Fruit fly (Drosophila melanogaster) whole organism, prepupa: ENCODE data around the gene VhaPPA1-2.

Experiments
- CG32006 ChIP-seq: fragments of 200-800 bp; sonication (Bioruptor generic); optimal IDR thresholded peaks from 3 replicates; lab custom pipeline; 2017; ENCODE audit warnings: missing biosample characterization, mild to moderate bottlenecking, missing genetic modification characterization
- Eip93F ChIP-seq: fragments of 200-800 bp; sonication (Bioruptor generic); optimal IDR thresholded peaks from 2 replicates; lab custom pipeline; 2016; ENCODE audit warnings: missing biosample characterization, mild to moderate bottlenecking, missing genetic modification characterization
- Hr4 ChIP-seq: fragments of 200-800 bp; sonication (Bioruptor generic); optimal IDR thresholded peaks from 3 replicates; lab custom pipeline; 2016; ENCODE audit warnings: missing biosample characterization, missing genetic modification characterization
- Lpt ChIP-seq: fragments of 200-800 bp; sonication (Bioruptor generic); optimal IDR thresholded peaks from 3 replicates; lab custom pipeline; 2016; ENCODE audit warnings: missing biosample characterization, missing genetic modification characterization
- Sox14 ChIP-seq: fragments of 200-800 bp; sonication (Bioruptor generic); optimal IDR thresholded peaks from 3 replicates; lab custom pipeline; 2016; ENCODE audit warnings: missing biosample characterization, missing genetic modification characterization
- fkh ChIP-seq: fragments of 200-800 bp; sonication (Bioruptor generic); optimal IDR thresholded peaks from 3 replicates; lab custom pipeline; 2017; ENCODE audit warnings: missing biosample characterization, mild to moderate bottlenecking, missing genetic modification characterization, moderate library complexity
- net ChIP-seq: fragments of 200-800 bp; sonication (Bioruptor generic); optimal IDR thresholded peaks from 3 replicates; lab custom pipeline; 2016; ENCODE audit warnings: missing biosample characterization, missing genetic modification characterization

- no peak for TF ChIP-seq Sox14 (GFP tag; lab: Kevin White, UChicago)
- TF ChIP-seq Lpt (GFP tag; lab: Kevin White, UChicago), result no peak
- TF ChIP-seq Hr4, result no peak
- TF ChIP-seq CG32006 (GFP tag; lab: Kevin White, UChicago), result no peak
- no peak for TF ChIP-seq net (GFP tag; lab: Kevin White, UChicago)
- no peak for TF ChIP-seq fkh
- no peak for TF ChIP-seq Eip93F (GFP tag; lab: Kevin White, UChicago)
These were observed 9.9 kb downstream of the VhaPPA1-2 start, which contains the start of the genes CycC and UQCR-C1 for dm6 chr3R:14890064-14890709.
